Fruit fly (Drosophila melanogaster) whole organism, embryonic: ENCODE results near the gene Lst8.

Experiments
- Abd-B ChIP-seq: fragments of 200-800 bp; sonication (Bioruptor generic); optimal IDR thresholded peaks from 2 replicates; lab custom pipeline; 2018; ENCODE audit warnings: missing biosample characterization, mild to moderate bottlenecking, missing genetic modification characterization, moderate library complexity
- Asciz ChIP-seq: fragments of 200-800 bp; sonication (Bioruptor generic); optimal IDR thresholded peaks from 2 replicates; lab custom pipeline; 2017; ENCODE audit warnings: missing biosample characterization, mild to moderate bottlenecking, missing genetic modification characterization, missing genetic modification reagents
- CG10431 ChIP-seq: fragments of 200-800 bp; sonication (Bioruptor generic); optimal IDR thresholded peaks from 3 replicates; lab custom pipeline; 2018; ENCODE audit warnings: missing biosample characterization, mild to moderate bottlenecking, missing genetic modification characterization
- CG12391 ChIP-seq: fragments of 200-800 bp; sonication (Bioruptor generic); optimal IDR thresholded peaks from 3 replicates; lab custom pipeline; 2018; ENCODE audit warnings: missing biosample characterization, mild to moderate bottlenecking, missing genetic modification characterization, moderate library complexity
- CG12769 ChIP-seq: fragments of 200-800 bp; sonication (Bioruptor generic); optimal IDR thresholded peaks from 2 replicates; lab custom pipeline; 2019; ENCODE audit warnings: missing biosample characterization, mild to moderate bottlenecking, missing genetic modification characterization, moderate library complexity
- CG13123 ChIP-seq: fragments of 200-800 bp; sonication (Bioruptor generic); optimal IDR thresholded peaks from 2 replicates; lab custom pipeline; 2016; ENCODE audit warnings: missing biosample characterization, missing genetic modification characterization
- CG17385 ChIP-seq: fragments of 200-800 bp; sonication (Bioruptor generic); optimal IDR thresholded peaks from 3 replicates; lab custom pipeline; 2018; ENCODE audit warnings: missing biosample characterization, mild to moderate bottlenecking, missing genetic modification characterization
- CG2678 ChIP-seq: fragments of 200-800 bp; sonication (Bioruptor generic); optimal IDR thresholded peaks from 3 replicates; lab custom pipeline; 2019; ENCODE audit warnings: missing biosample characterization, mild to moderate bottlenecking, missing genetic modification characterization, moderate library complexity
- CG3847 ChIP-seq: fragments of 200-800 bp; sonication (Bioruptor generic); IDR thresholded peaks from 2 replicates; pipeline ENCODE4 v1.3.6; 2022; ENCODE audit warnings: missing biosample characterization, missing genetic modification characterization
- CG4282 ChIP-seq: fragments of 200-800 bp; sonication (Bioruptor generic); optimal IDR thresholded peaks from 2 replicates; lab custom pipeline; 2016; ENCODE audit warnings: missing biosample characterization, missing genetic modification characterization
- CG4404 ChIP-seq: fragments of 200-800 bp; sonication (Bioruptor generic); IDR thresholded peaks from 2 replicates; pipeline ENCODE4 v1.3.6; 2022; ENCODE audit warnings: missing biosample characterization, missing genetic modification characterization
- CG5245 ChIP-seq: fragments of 200-800 bp; sonication (Bioruptor generic); optimal IDR thresholded peaks from 3 replicates; lab custom pipeline; 2016; ENCODE audit warnings: missing biosample characterization, missing genetic modification characterization
- CG6791 ChIP-seq: fragments of 200-800 bp; sonication (Bioruptor generic); IDR thresholded peaks from 3 replicates; pipeline ENCODE4 v1.3.6; 2022; ENCODE audit warnings: missing biosample characterization, missing genetic modification characterization; ENCODE audit not compliant: partially characterized antibody
- CG9727 ChIP-seq: fragments of 200-800 bp; sonication (Bioruptor generic); optimal IDR thresholded peaks from 3 replicates; lab custom pipeline; 2017; ENCODE audit warnings: missing biosample characterization, mild to moderate bottlenecking, missing genetic modification characterization
- Dek ChIP-seq: fragments of 200-800 bp; sonication (Bioruptor generic); optimal IDR thresholded peaks from 3 replicates; lab custom pipeline; 2019; ENCODE audit warnings: missing biosample characterization, mild to moderate bottlenecking, missing genetic modification characterization, moderate library complexity
- Dip2 ChIP-seq: fragments of 200-800 bp; sonication (Bioruptor generic); IDR thresholded peaks from 2 replicates; pipeline ENCODE4 v1.3.6; 2022; ENCODE audit warnings: missing biosample characterization, missing genetic modification characterization
- Dp ChIP-seq: fragments of 200-800 bp; sonication (Bioruptor generic); optimal IDR thresholded peaks from 2 replicates; lab custom pipeline; 2018; ENCODE audit warnings: missing biosample characterization, mild to moderate bottlenecking, missing genetic modification characterization, moderate library complexity
- Gug ChIP-seq: fragments of 200-800 bp; sonication (Bioruptor generic); IDR thresholded peaks from 4 replicates; pipeline ENCODE4 v1.3.6; 2022; ENCODE audit warnings: missing biosample characterization, missing genetic modification characterization
- HLH3B ChIP-seq: fragments of 200-800 bp; sonication (Bioruptor generic); IDR thresholded peaks from 2 replicates; pipeline ENCODE4 v1.3.6; 2022; ENCODE audit warnings: missing biosample characterization, missing genetic modification characterization
- HLH4C ChIP-seq: fragments of 200-800 bp; sonication (Bioruptor generic); IDR thresholded peaks from 3 replicates; pipeline ENCODE4 v1.3.6; 2022; ENCODE audit warnings: missing biosample characterization, missing genetic modification characterization; ENCODE audit not compliant: partially characterized antibody
- HLHmδ ChIP-seq: fragments of 200-800 bp; sonication (Bioruptor generic); optimal IDR thresholded peaks from 2 replicates; lab custom pipeline; 2018; ENCODE audit warnings: missing biosample characterization, mild to moderate bottlenecking, missing genetic modification characterization, moderate library complexity
- Hr51 ChIP-seq, 2 experiments: fragments of 200-800 bp; sonication (Bioruptor generic); optimal IDR thresholded peaks; 2 replicates in 1 of 2; 3 replicates in 1 of 2; lab custom pipeline; 2016 to 2018; ENCODE audit warnings: missing biosample characterization in 2 of 2, missing genetic modification characterization in 2 of 2, mild to moderate bottlenecking in 1 of 2, moderate library complexity in 1 of 2
- MTF-1 ChIP-seq: fragments of 200-800 bp; sonication (Bioruptor generic); optimal IDR thresholded peaks from 2 replicates; lab custom pipeline; 2018; ENCODE audit warnings: missing biosample characterization, mild to moderate bottlenecking, missing genetic modification characterization, borderline replicate concordance
- Mes4 ChIP-seq: fragments of 200-800 bp; sonication (Bioruptor generic); optimal IDR thresholded peaks from 2 replicates; lab custom pipeline; 2016; ENCODE audit warnings: missing biosample characterization, missing genetic modification characterization
- Oli ChIP-seq: fragments of 200-800 bp; sonication (Bioruptor generic); optimal IDR thresholded peaks from 2 replicates; lab custom pipeline; 2018; ENCODE audit warnings: missing biosample characterization, mild to moderate bottlenecking, missing genetic modification characterization, moderate library complexity
- Rx ChIP-seq: fragments of 200-800 bp; sonication (Bioruptor generic); IDR thresholded peaks from 2 replicates; pipeline ENCODE4 v1.3.6; 2022; ENCODE audit warnings: missing biosample characterization, missing genetic modification characterization
- Scr ChIP-seq: fragments of 200-800 bp; sonication (Bioruptor generic); IDR thresholded peaks from 2 replicates; pipeline ENCODE4 v1.3.6; 2022; ENCODE audit warnings: missing biosample characterization, missing genetic modification characterization; ENCODE audit not compliant: partially characterized antibody
- Spps ChIP-seq: fragments of 200-800 bp; sonication (Bioruptor generic); optimal IDR thresholded peaks from 2 replicates; lab custom pipeline; 2018; ENCODE audit warnings: missing biosample characterization, mild to moderate bottlenecking, missing genetic modification characterization
- al ChIP-seq: fragments of 200-800 bp; sonication (Bioruptor generic); IDR thresholded peaks from 2 replicates; pipeline ENCODE4 v1.3.6; 2022; ENCODE audit warnings: missing biosample characterization, missing genetic modification characterization
- ato ChIP-seq: fragments of 200-800 bp; sonication (Bioruptor generic); IDR thresholded peaks from 2 replicates; pipeline ENCODE4 v1.3.6; 2022; ENCODE audit warnings: missing biosample characterization, missing genetic modification characterization; ENCODE audit not compliant: partially characterized antibody
- bbx ChIP-seq: fragments of 200-800 bp; sonication (Bioruptor generic); IDR thresholded peaks from 2 replicates; pipeline ENCODE4 v1.3.6; 2022; ENCODE audit warnings: missing biosample characterization, missing genetic modification characterization; ENCODE audit not compliant: partially characterized antibody
- cad ChIP-seq: fragments of >200 bp; optimal IDR thresholded peaks from 2 replicates; lab custom pipeline; 2017; ENCODE audit warnings: missing biosample characterization, missing genetic modification characterization
- fu2 ChIP-seq: fragments of 200-800 bp; sonication (Bioruptor generic); optimal IDR thresholded peaks from 2 replicates; lab custom pipeline; 2016; ENCODE audit warnings: missing biosample characterization, missing genetic modification characterization
- gcm2 ChIP-seq: fragments of 200-800 bp; sonication (Bioruptor generic); optimal IDR thresholded peaks from 2 replicates; lab custom pipeline; 2016; ENCODE audit warnings: missing biosample characterization, missing genetic modification characterization
- knrl ChIP-seq: fragments of 200-800 bp; sonication (Bioruptor generic); IDR thresholded peaks from 3 replicates; pipeline ENCODE4 v1.3.6; 2022; ENCODE audit warnings: missing biosample characterization, missing genetic modification characterization; ENCODE audit not compliant: partially characterized antibody
- lov ChIP-seq, 2 experiments: fragments of 200-800 bp in 1 of 2; fragments of >200 bp in 1 of 2; sonication (Bioruptor generic) in 1 of 2; IDR thresholded peaks in 1 of 2; optimal IDR thresholded peaks in 1 of 2; 2 replicates in 1 of 2; 3 replicates in 1 of 2; pipeline versions ENCODE4 v1.3.6 to Lab custom; 2017 to 2022; ENCODE audit warnings: missing biosample characterization in 1 of 2, missing genetic modification characterization in 1 of 2
- onecut ChIP-seq: fragments of 200-800 bp; sonication (Bioruptor generic); IDR thresholded peaks from 2 replicates; pipeline ENCODE4 v1.3.6; 2022; ENCODE audit warnings: missing biosample characterization, missing genetic modification characterization
- otp ChIP-seq: fragments of 200-800 bp; sonication (Bioruptor generic); IDR thresholded peaks from 3 replicates; pipeline ENCODE4, ENCODE4 v1.3.6; 2022; ENCODE audit warnings: missing biosample characterization, missing genetic modification characterization
- pita ChIP-seq: fragments of 200-800 bp; sonication (Bioruptor generic); optimal IDR thresholded peaks from 2 replicates; lab custom pipeline; 2017; ENCODE audit warnings: missing biosample characterization, mild to moderate bottlenecking, missing genetic modification characterization
- ranshi ChIP-seq: fragments of 200-800 bp; sonication (Bioruptor generic); IDR thresholded peaks from 2 replicates; pipeline ENCODE4 v1.3.6; 2022; ENCODE audit warnings: missing biosample characterization, missing genetic modification characterization
- rib ChIP-seq: fragments of 200-800 bp; sonication (Bioruptor generic); IDR thresholded peaks from 2 replicates; pipeline ENCODE4 v1.3.6; 2022; ENCODE audit warnings: missing biosample characterization, missing genetic modification characterization
- slbo ChIP-seq: fragments of 200-800 bp; sonication (Bioruptor generic); IDR thresholded peaks from 2 replicates; pipeline ENCODE4 v1.3.6; 2022; ENCODE audit warnings: missing biosample characterization, missing genetic modification characterization
- stwl ChIP-seq: fragments of 200-800 bp; sonication (Bioruptor generic); optimal IDR thresholded peaks from 3 replicates; lab custom pipeline; 2018; ENCODE audit warnings: missing biosample characterization, mild to moderate bottlenecking, missing genetic modification characterization, moderate library complexity
- usp ChIP-seq: fragments of >200 bp; optimal IDR thresholded peaks from 2 replicates; lab custom pipeline; 2017; ENCODE audit warnings: missing biosample characterization, missing genetic modification characterization
- vnd ChIP-seq: fragments of 200-800 bp; sonication (Bioruptor generic); IDR thresholded peaks from 3 replicates; pipeline ENCODE4 v1.3.6; 2022; ENCODE audit warnings: missing biosample characterization, missing genetic modification characterization; ENCODE audit not compliant: partially characterized antibody
- wdn ChIP-seq: fragments of 200-800 bp; sonication (Bioruptor generic); IDR thresholded peaks from 2 replicates; pipeline ENCODE4 v1.3.6; 2022; ENCODE audit warnings: missing biosample characterization, missing genetic modification characterization
- zen ChIP-seq: fragments of 200-800 bp; sonication (Bioruptor generic); optimal IDR thresholded peaks from 3 replicates; lab custom pipeline; 2018; ENCODE audit warnings: missing biosample characterization, mild to moderate bottlenecking, missing genetic modification characterization, moderate library complexity

Lst8 gene

DNA sequence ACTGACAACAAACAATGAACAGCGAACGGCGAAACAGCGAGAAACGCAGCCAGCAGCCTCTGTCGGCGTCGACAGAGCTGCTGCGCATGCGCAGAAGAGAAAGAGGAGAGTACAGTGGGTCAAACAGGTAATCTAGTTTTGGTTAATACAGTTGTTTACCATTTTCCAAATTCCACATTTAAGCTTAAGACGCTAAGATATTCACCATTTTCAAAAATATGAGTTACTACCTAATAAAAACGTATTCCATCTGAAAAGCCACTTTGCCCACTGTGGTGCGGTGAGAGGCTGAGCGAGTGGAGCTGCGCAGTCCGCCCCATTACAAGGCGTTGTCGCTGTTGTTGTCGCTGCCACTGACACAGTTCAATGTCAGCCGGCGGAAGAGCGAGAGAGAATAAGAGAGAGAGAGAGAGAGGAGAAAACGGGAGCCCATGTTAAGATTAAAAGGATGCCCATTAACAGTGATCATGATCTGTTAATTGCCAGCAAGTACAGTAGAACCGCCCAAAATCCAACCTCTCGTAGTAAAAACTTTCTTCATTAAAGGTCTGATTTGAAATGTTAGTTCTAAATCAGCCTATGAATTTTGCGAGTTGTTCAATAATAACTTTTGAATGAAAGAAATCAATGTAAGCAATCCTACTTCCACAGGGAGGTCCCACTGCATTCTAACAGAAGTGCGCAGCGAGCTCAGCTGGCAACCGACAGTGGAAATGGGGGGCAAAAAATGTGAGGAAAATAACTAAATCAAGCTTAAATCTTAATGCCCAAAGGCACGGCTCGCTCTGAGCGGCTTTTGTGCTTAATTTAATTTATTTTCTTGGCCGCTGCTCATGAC lies 45.2 kb upstream of the Lst8 start (continued):
- TF ChIP-seq CG13123, result peak; percentile 90
- TF ChIP-seq HLH4C (GFP tag; lab: Robert Waterston, UW), result no peak
- TF ChIP-seq CG17385, result peak; percentile 88
- TF ChIP-seq CG4282, result peak; percentile 93
- TF ChIP-seq HLH3B (GFP tag; lab: Robert Waterston, UW), result peak; percentile 96
- no peak for TF ChIP-seq ato
- peak; percentile 94 for TF ChIP-seq ranshi
- TF ChIP-seq CG12769 (tag; lab: Kevin White, UChicago), result peak; percentile 93
- peak; percentile 87 for TF ChIP-seq wdn (GFP tag; lab: Robert Waterston, UW)
- no peak for TF ChIP-seq vnd (GFP tag; lab: Robert Waterston, UW)
- TF ChIP-seq CG12391 (tag; lab: Kevin White, UChicago), result peak; percentile 94
- peak; percentile 90 for TF ChIP-seq Spps (tag; lab: Kevin White, UChicago)
- peak; percentile 93 for TF ChIP-seq CG9727 (GFP tag; lab: Kevin White, UChicago)
- peak; percentile 46; the same call in 1 of the 3 replicates for TF ChIP-seq knrl (GFP tag; lab: Robert Waterston, UW)
- peak; percentile 92 for TF ChIP-seq CG2678 (tag; lab: Kevin White, UChicago)
- peak; percentile 84 for TF ChIP-seq gcm2
- TF ChIP-seq Dek, result peak; percentile 81
- TF ChIP-seq stwl (tag; lab: Kevin White, UChicago), result peak; percentile 26
- TF ChIP-seq CG6791 (GFP tag; lab: Robert Waterston, UW), result 0 out of 3 replicates have a peak, but pooled peaks have one; percentile 8
- no peak for TF ChIP-seq lov (optimal IDR thresholded peaks at IDR 0.05; lab: Kevin White, UChicago)
- peak; percentile 97 for TF ChIP-seq lov (GFP tag; IDR thresholded peaks at IDR 0.05; lab: Robert Waterston, UW)
- peak; percentile 82 for TF ChIP-seq fu2 (GFP tag; lab: Kevin White, UChicago)
- peak; percentile 91 for TF ChIP-seq slbo
- TF ChIP-seq rib, result peak; percentile 68
- peak; percentile 95 for TF ChIP-seq Asciz
- TF ChIP-seq CG4404 (GFP tag; lab: Robert Waterston, UW), result peak; percentile 89
- TF ChIP-seq pita, result no peak
- TF ChIP-seq cad (GFP tag; lab: Kevin White, UChicago), result no peak
- peak; percentile 97 for TF ChIP-seq otp (GFP tag; lab: Robert Waterston, UW)
- TF ChIP-seq Scr (GFP tag; lab: Robert Waterston, UW), result no peak
- TF ChIP-seq HLHmδ (GFP tag; lab: Kevin White, UChicago), result no peak
- peak; percentile 96 for TF ChIP-seq Mes4 (GFP tag; lab: Kevin White, UChicago)
- peak; percentile 95 for TF ChIP-seq Oli (tag; lab: Kevin White, UChicago)
- peak; percentile 93 for TF ChIP-seq Rx (GFP tag; lab: Robert Waterston, UW)
- TF ChIP-seq al (GFP tag; lab: Robert Waterston, UW), result peak; percentile 75
- peak; percentile 89 for TF ChIP-seq Gug
- TF ChIP-seq Dip2 (GFP tag; lab: Robert Waterston, UW), result peak; percentile 50; the same call in 1 of the 2 replicates
- TF ChIP-seq Hr51 (GFP tag; optimal IDR thresholded peaks at IDR 0.05; lab: Kevin White, UChicago), result peak; percentile 86 to 95
- TF ChIP-seq bbx (GFP tag; lab: Robert Waterston, UW), result no peak
- TF ChIP-seq Abd-B (GFP tag; lab: Kevin White, UChicago), result peak; percentile 86
- TF ChIP-seq CG10431 (GFP tag; lab: Kevin White, UChicago), result peak; percentile 72
- TF ChIP-seq usp (GFP tag; lab: Kevin White, UChicago), result no peak
- TF ChIP-seq CG5245, result peak; percentile 92
- TF ChIP-seq zen, result peak; percentile 84
- peak; percentile 1 for TF ChIP-seq Dp (GFP tag; lab: Kevin White, UChicago)
- TF ChIP-seq MTF-1, result peak; percentile 86
- peak; percentile 94 for TF ChIP-seq onecut (GFP tag; lab: Robert Waterston, UW)
- peak; percentile 87 for TF ChIP-seq CG3847 (GFP tag; lab: Robert Waterston, UW)
